Fruit fly (Drosophila melanogaster) S2 (cell line): ENCODE measurements around the gene CG43376.

Experiments used
- CG8478 ChIP-seq: fragments of >200 bp; optimal IDR thresholded peaks from 2 replicates; lab custom pipeline; 2018
- CTCF ChIP-seq, 2 experiments: fragments of >200 bp; optimal IDR thresholded peaks; 2 replicates each; lab custom pipeline; 2018

DNA sequence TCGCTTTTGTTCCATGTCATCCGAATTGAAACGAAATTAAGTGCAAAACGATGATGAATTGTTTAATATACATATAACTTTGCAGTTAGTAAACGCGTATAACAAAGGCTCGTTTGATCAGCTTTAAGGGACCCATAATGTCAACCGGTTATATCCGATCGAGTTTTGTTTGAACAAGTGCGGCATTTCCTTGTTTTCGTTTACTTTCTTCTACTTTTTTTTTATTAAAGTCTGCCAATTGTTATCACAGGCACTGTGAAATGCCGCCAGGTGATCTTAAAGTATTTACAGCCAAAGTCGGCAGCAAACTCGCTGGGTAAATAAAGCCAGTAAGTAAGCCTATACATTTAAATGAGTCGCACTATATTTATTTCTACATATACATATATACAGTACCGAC is 33.3 kb downstream of the CG43376 start:
- TF ChIP-seq CTCF (optimal IDR thresholded peaks at IDR 0.05; lab: Kevin White, UChicago) (no peak), CG8478 (lab: Kevin White, UChicago) (no peak)
